Worm (Caenorhabditis elegans) whole organism, L3 larva: Measurements from ENCODE around the gene bbs-5.

Experiments
- R02D3.7 ChIP-seq: fragments of 150-350 bp; optimal IDR thresholded peaks from 2 replicates; lab custom pipeline; 2014; ENCODE audit warnings: missing biosample characterization, missing genetic modification characterization
- ZK546.5 ChIP-seq: sonication (generic microtip); optimal IDR thresholded peaks from 2 replicates; lab custom pipeline; 2017; ENCODE audit warnings: missing biosample characterization, missing genetic modification characterization
- aly-2 ChIP-seq: fragments of 150-350 bp; optimal IDR thresholded peaks from 2 replicates; lab custom pipeline; 2014; ENCODE audit warnings: missing biosample characterization, missing genetic modification characterization
- ama-1 ChIP-seq: fragments of 150-350 bp; optimal IDR thresholded peaks from 2 replicates; lab custom pipeline; 2018
- ceh-16 ChIP-seq: sonication (generic microtip); optimal IDR thresholded peaks from 2 replicates; lab custom pipeline; 2017; ENCODE audit warnings: missing biosample characterization, missing genetic modification characterization
- ceh-28 ChIP-seq: fragments of 150-350 bp; optimal IDR thresholded peaks from 2 replicates; lab custom pipeline; 2014; ENCODE audit warnings: missing biosample characterization, missing genetic modification reagents, missing genetic modification characterization
- ceh-82 ChIP-seq: fragments of 150-350 bp; optimal IDR thresholded peaks from 2 replicates; lab custom pipeline; 2014; ENCODE audit warnings: missing biosample characterization, missing genetic modification characterization
- ceh-9 ChIP-seq: sonication (generic microtip); optimal IDR thresholded peaks from 2 replicates; lab custom pipeline; 2018; ENCODE audit warnings: missing biosample characterization, missing genetic modification characterization
- egl-5 ChIP-seq: fragments of 150-350 bp; optimal IDR thresholded peaks from 2 replicates; lab custom pipeline; 2017; ENCODE audit warnings: missing biosample characterization, missing genetic modification reagents, missing genetic modification characterization, inconsistent platforms
- elt-1 ChIP-seq: fragments of 150-350 bp; optimal IDR thresholded peaks from 2 replicates; lab custom pipeline; 2014; ENCODE audit warnings: missing biosample characterization, missing genetic modification characterization
- elt-2 ChIP-seq: sonication (generic microtip); optimal IDR thresholded peaks from 2 replicates; lab custom pipeline; 2016; ENCODE audit warnings: missing genetic modification reagents, mild to moderate bottlenecking, missing genetic modification characterization, missing compliant biosample characterization
- elt-3 ChIP-seq, 3 experiments: fragments of 150-350 bp in 1 of 3; sonication (generic microtip) in 2 of 3; optimal IDR thresholded peaks; 2 replicates in 2 of 3; 4 replicates in 1 of 3; lab custom pipeline; 2014 to 2017; ENCODE audit warnings: missing biosample characterization in 3 of 3, missing genetic modification characterization in 3 of 3
- eor-1 ChIP-seq, 2 experiments: fragments of 150-350 bp; optimal IDR thresholded peaks; 2 replicates each; lab custom pipeline; 2014 to 2018; ENCODE audit warnings: missing biosample characterization in 2 of 2, missing genetic modification characterization in 2 of 2
- fkh-10 ChIP-seq: sonication (generic microtip); optimal IDR thresholded peaks from 2 replicates; lab custom pipeline; 2017; ENCODE audit warnings: missing biosample characterization, missing genetic modification reagents, missing genetic modification characterization
- fkh-2 ChIP-seq: fragments of 150-350 bp; optimal IDR thresholded peaks from 2 replicates; lab custom pipeline; 2014; ENCODE audit warnings: missing biosample characterization, missing genetic modification reagents, missing genetic modification characterization
- fos-1 ChIP-seq: fragments of 150-350 bp; optimal IDR thresholded peaks from 2 replicates; lab custom pipeline; 2014; ENCODE audit warnings: missing biosample characterization, missing genetic modification characterization
- hmg-11 ChIP-seq: sonication (generic microtip); optimal IDR thresholded peaks from 2 replicates; lab custom pipeline; 2016; ENCODE audit warnings: missing genetic modification characterization, missing compliant biosample characterization
- lin-15B ChIP-seq: fragments of 150-350 bp; optimal IDR thresholded peaks from 2 replicates; lab custom pipeline; 2014; ENCODE audit warnings: missing biosample characterization, missing genetic modification characterization
- lin-39 ChIP-seq: fragments of 150-350 bp; optimal IDR thresholded peaks from 2 replicates; lab custom pipeline; 2018; ENCODE audit warnings: missing biosample characterization, missing genetic modification reagents, missing genetic modification characterization
- mdl-1 ChIP-seq: fragments of 150-350 bp; optimal IDR thresholded peaks from 2 replicates; lab custom pipeline; 2014; ENCODE audit warnings: missing biosample characterization, missing genetic modification characterization
- mml-1 ChIP-seq: fragments of 150-350 bp; sonication (generic microtip); optimal IDR thresholded peaks from 3 replicates; lab custom pipeline; 2014; ENCODE audit warnings: missing biosample characterization, missing genetic modification characterization
- nfya-1 ChIP-seq: sonication (generic microtip); optimal IDR thresholded peaks from 2 replicates; lab custom pipeline; 2017; ENCODE audit warnings: missing genetic modification characterization, mild to moderate bottlenecking, missing compliant biosample characterization, antibody characterized with exemption, moderate library complexity; ENCODE audit not compliant: insufficient read depth
- nhr-12 ChIP-seq: fragments of 150-350 bp; optimal IDR thresholded peaks from 2 replicates; lab custom pipeline; 2014; ENCODE audit warnings: missing biosample characterization, missing genetic modification characterization
- nhr-25 ChIP-seq: sonication (generic microtip); optimal IDR thresholded peaks from 2 replicates; lab custom pipeline; 2017; ENCODE audit warnings: missing biosample characterization, missing genetic modification characterization
- nhr-43 ChIP-seq: sonication (generic microtip); optimal IDR thresholded peaks from 2 replicates; lab custom pipeline; 2016; ENCODE audit warnings: mild to moderate bottlenecking, missing genetic modification characterization, missing compliant biosample characterization; ENCODE audit not compliant: poor library complexity, severe bottlenecking
- nhr-67 ChIP-seq: fragments of 150-350 bp; optimal IDR thresholded peaks from 2 replicates; lab custom pipeline; 2014; ENCODE audit warnings: missing biosample characterization, missing genetic modification characterization
- nhr-76 ChIP-seq: fragments of 150-350 bp; sonication (generic microtip); optimal IDR thresholded peaks from 5 replicates; lab custom pipeline; 2014; ENCODE audit warnings: missing biosample characterization, missing genetic modification characterization
- nhr-77 ChIP-seq: fragments of 150-350 bp; optimal IDR thresholded peaks from 2 replicates; lab custom pipeline; 2014; ENCODE audit warnings: missing biosample characterization, missing genetic modification characterization
- pha-4 ChIP-seq: fragments of 150-350 bp; optimal IDR thresholded peaks from 2 replicates; lab custom pipeline; 2014; ENCODE audit warnings: missing biosample characterization, missing genetic modification reagents, missing genetic modification characterization
- pqm-1 ChIP-seq: fragments of 150-350 bp; optimal IDR thresholded peaks from 2 replicates; lab custom pipeline; 2017; ENCODE audit warnings: missing biosample characterization, missing genetic modification characterization, inconsistent platforms
- sea-2 ChIP-seq: fragments of 150-350 bp; sonication (generic microtip); optimal IDR thresholded peaks from 4 replicates; lab custom pipeline; 2014; ENCODE audit warnings: missing biosample characterization, missing genetic modification reagents, missing genetic modification characterization
- skn-1 ChIP-seq: fragments of 150-350 bp; optimal IDR thresholded peaks from 2 replicates; lab custom pipeline; 2014; ENCODE audit warnings: missing biosample characterization, missing genetic modification characterization
- snpc-4 ChIP-seq: fragments of 150-350 bp; optimal IDR thresholded peaks from 2 replicates; lab custom pipeline; 2014; ENCODE audit warnings: missing biosample characterization, missing genetic modification characterization
- tbx-2 ChIP-seq: sonication (generic microtip); optimal IDR thresholded peaks from 2 replicates; lab custom pipeline; 2016; ENCODE audit warnings: mild to moderate bottlenecking, missing genetic modification characterization, missing compliant biosample characterization
- unc-39 ChIP-seq: sonication (generic microtip); optimal IDR thresholded peaks from 4 replicates; lab custom pipeline; 2017; ENCODE audit warnings: missing biosample characterization, missing genetic modification characterization
- unc-62 ChIP-seq: fragments of 150-350 bp; sonication (generic microtip); optimal IDR thresholded peaks from 4 replicates; lab custom pipeline; 2014; ENCODE audit warnings: missing biosample characterization, missing genetic modification reagents, missing genetic modification characterization
- zag-1 ChIP-seq: fragments of 150-350 bp; optimal IDR thresholded peaks from 2 replicates; lab custom pipeline; 2014; ENCODE audit warnings: missing biosample characterization, missing genetic modification characterization
- ztf-11 ChIP-seq: fragments of 150-350 bp; optimal IDR thresholded peaks from 2 replicates; lab custom pipeline; 2014; ENCODE audit warnings: missing biosample characterization, missing genetic modification characterization
- ztf-4 ChIP-seq: fragments of 150-350 bp; optimal IDR thresholded peaks from 2 replicates; lab custom pipeline; 2014; ENCODE audit warnings: missing biosample characterization, missing genetic modification characterization

Gene bbs-5

ce11 chrIII:10251114-10251513, 10.5 kb downstream of the bbs-5 start:
- TF ChIP-seq elt-2 (tag; lab: Kevin White, UChicago) (no peak), tbx-2 (no peak), pha-4 (tag; lab: Kevin White, UChicago) (no peak), mdl-1 (no peak), skn-1 (tag; lab: Kevin White, UChicago) (no peak), nhr-12 (tag; lab: Kevin White, UChicago) (no peak), mml-1 (tag; lab: Kevin White, UChicago) (no peak), nhr-77 (tag; lab: Kevin White, UChicago) (no peak), lin-39 (tag; lab: Kevin White, UChicago) (no peak), lin-15B (tag; lab: Kevin White, UChicago) (no peak), fkh-2 (tag; lab: Kevin White, UChicago) (no peak), unc-39 (tag; lab: Kevin White, UChicago) (no peak), aly-2 (tag; lab: Kevin White, UChicago) (no peak), R02D3.7 (no peak), ztf-11 (tag; lab: Kevin White, UChicago) (no peak), pqm-1 (no peak), ZK546.5 (tag; lab: Kevin White, UChicago) (no peak), fos-1 (tag; lab: Kevin White, UChicago) (no peak), sea-2 (GFP tag; lab: Kevin White, UChicago) (no peak)
- TF ChIP-seq, all 47 proteins: peak for 0

DNA sequence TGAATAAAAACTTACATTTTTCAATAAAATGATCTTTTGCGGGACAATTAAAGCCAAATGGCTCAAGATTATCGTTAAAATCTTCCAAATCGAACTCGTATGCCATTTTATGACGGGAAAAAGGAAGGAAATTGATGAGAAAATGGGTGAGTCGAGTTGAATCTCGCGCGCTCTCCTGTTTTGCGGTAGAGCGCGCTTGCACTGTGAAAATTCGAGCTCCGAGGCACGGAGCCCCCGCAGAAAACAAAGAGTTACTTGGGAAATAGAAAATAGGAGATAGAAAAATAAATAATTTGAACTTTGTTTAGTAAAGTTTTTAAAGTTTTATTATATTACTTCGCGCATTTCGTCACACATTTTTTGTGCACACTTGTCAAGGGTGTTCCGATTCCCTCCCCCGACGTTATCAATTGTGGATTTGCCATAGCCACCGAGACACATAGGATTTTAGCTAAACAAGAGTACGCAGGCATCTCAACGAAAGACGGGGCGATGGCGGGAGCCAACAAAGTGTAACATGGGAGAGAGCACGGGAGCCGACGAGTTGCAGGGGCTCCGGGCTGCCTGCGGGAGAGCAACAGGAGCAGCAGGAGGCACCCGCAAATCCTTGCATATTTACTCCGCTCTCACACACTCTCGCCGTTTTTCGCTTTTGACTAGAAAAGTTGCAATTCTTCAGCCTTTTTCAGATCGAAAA, 13.0 kb downstream of the bbs-5 start, which contains the start of the genes div-1 and cor-1:
Gene div-1, minus strand, starts transcription at position 119 of the 697 bp plus-strand sequence.
Gene cor-1, plus strand, starts transcription at position 671 of the 697 bp plus-strand sequence.
- TF ChIP-seq lin-39 (tag; lab: Kevin White, UChicago), result peak; percentile 25
- peak; percentile 54 for TF ChIP-seq snpc-4
- peak; percentile 7 for TF ChIP-seq elt-2 (tag; lab: Kevin White, UChicago)
- peak; percentile 62 for TF ChIP-seq lin-15B (tag; lab: Kevin White, UChicago)
- peak; percentile 62 for TF ChIP-seq pha-4 (tag; lab: Kevin White, UChicago)
- TF ChIP-seq egl-5 (tag; lab: Kevin White, UChicago), result no peak
- no peak for TF ChIP-seq ceh-28 (tag; lab: Kevin White, UChicago)
- TF ChIP-seq skn-1 (tag; lab: Kevin White, UChicago), result no peak
- peak; percentile 42 for TF ChIP-seq nfya-1 (tag; lab: Kevin White, UChicago)

DNA sequence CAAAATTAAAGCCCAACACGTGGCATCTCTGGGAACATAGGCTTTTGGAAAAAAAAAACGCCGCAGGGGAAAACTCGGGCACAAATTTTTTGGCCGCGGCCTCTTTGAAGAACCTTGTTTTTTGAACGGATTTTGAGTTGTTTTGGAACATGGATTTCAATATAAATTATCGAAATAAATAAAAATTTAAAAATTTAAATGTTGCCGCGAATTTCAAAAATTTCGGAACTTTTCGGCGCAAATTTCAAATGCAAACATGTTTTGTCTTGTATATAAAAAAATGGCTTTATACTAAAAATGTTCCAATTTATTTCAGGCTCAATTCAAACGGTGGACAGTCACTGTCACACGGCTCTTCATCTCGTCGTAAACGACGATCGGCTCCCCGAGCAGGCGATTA, 17.6 kb downstream of the bbs-5 start:
- TF ChIP-seq nhr-67 (no peak), elt-2 (tag; lab: Kevin White, UChicago) (no peak), ztf-4 (no peak), mml-1 (tag; lab: Kevin White, UChicago) (no peak), nhr-12 (tag; lab: Kevin White, UChicago) (no peak), pha-4 (tag; lab: Kevin White, UChicago) (no peak), nhr-77 (tag; lab: Kevin White, UChicago) (no peak), nfya-1 (tag; lab: Kevin White, UChicago) (no peak)

DNA sequence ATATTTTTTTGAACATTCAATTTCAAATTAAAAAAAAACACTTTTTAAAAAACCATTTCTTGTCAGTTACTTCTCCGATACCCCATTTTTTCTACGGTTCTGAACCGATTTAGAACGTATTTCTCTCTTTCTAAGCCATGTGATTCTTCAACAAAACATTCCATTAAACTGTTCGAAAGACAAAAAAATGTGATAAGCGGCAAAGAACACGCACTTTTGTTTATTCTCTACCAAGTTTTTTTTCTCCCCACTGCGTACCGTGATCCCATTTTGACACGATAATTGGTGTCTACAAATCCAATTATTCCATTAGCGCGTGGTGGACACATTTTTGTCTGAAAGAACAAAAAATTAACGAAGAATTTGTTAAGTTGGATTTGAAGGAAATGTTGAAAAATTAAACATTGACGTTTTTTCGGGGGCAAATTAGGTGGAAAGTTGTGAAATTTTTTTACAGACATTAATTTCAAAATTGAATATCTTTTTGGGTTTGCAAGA, 20.2 kb downstream of the bbs-5 start:
- TF ChIP-seq ceh-16, result no peak
- no peak for TF ChIP-seq egl-5 (tag; lab: Kevin White, UChicago)
- peak; percentile 1 for TF ChIP-seq nhr-25 (tag; lab: Kevin White, UChicago)
- no peak for TF ChIP-seq fos-1 (tag; lab: Kevin White, UChicago)
- no peak for TF ChIP-seq eor-1 (tag; optimal IDR thresholded peaks at IDR 0.05; lab: Kevin White, UChicago)
- peak; percentile 40 for TF ChIP-seq nhr-43 (tag; lab: Kevin White, UChicago)
- TF ChIP-seq, all 47 proteins: peak for 2

DNA sequence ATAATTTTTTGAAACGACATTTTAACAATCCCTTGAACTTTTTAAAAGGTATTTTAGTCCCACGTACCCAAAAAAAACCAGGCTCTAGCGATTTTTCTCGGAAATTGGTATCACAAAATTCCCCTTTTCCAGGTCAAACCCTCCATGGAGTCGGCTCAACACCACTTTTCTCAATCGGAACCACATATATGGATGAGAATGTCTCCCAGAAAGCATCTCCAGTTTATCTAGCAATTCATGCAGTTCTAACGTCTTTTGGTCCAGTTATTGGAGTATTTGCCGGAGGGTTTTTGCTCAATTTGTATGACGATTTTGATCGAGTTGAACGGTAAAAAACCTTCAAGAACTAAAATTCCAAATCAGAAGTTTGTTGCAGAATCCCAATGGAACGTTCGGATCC, 21.5 kb downstream of the bbs-5 start:
- TF ChIP-seq ama-1 (lab: Kevin White, UChicago), result no peak
- no peak for TF ChIP-seq ztf-4
- TF ChIP-seq elt-3 (tag; optimal IDR thresholded peaks at IDR 0.05; lab: Kevin White, UChicago), result no peak
- no peak for TF ChIP-seq skn-1 (tag; lab: Kevin White, UChicago)
- no peak for TF ChIP-seq sea-2 (GFP tag; lab: Kevin White, UChicago)
- TF ChIP-seq tbx-2, result no peak
- TF ChIP-seq fkh-10 (GFP tag; lab: Kevin White, UChicago), result no peak
- TF ChIP-seq lin-15B (tag; lab: Kevin White, UChicago), result no peak
- TF ChIP-seq hmg-11 (tag; lab: Kevin White, UChicago), result no peak
- no peak for TF ChIP-seq ceh-82 (tag; lab: Kevin White, UChicago)
- TF ChIP-seq fos-1 (tag; lab: Kevin White, UChicago), result no peak
- TF ChIP-seq unc-62 (GFP tag; lab: Kevin White, UChicago), result no peak
- TF ChIP-seq nhr-76, result no peak
- no peak for TF ChIP-seq mml-1 (tag; lab: Kevin White, UChicago)
- TF ChIP-seq zag-1 (tag; lab: Kevin White, UChicago), result no peak
- TF ChIP-seq elt-1, result no peak
- no peak for TF ChIP-seq ceh-9 (tag; lab: Kevin White, UChicago)
